Fruit fly (Drosophila melanogaster): ENCODE data around the gene GATAd.

The GATAd gene

dm6 chr2L:10356508-10356907 is 23.0 kb downstream of the GATAd start, which contains the start of the genes CtsL4 and ClpP (continued):
- TF ChIP-seq CG15514 (GFP tag; optimal IDR thresholded peaks at IDR 0.05) (peak; percentile 53), CG7963 (GFP tag; IDR thresholded peaks at IDR 0.05; ENCODE audit: partially characterized antibody) (no peak), zen (tag; optimal IDR thresholded peaks at IDR 0.05) (peak; percentile 46), CG10321 (GFP tag; IDR thresholded peaks at IDR 0.05) (no peak), Antp (GFP tag; optimal IDR thresholded peaks at IDR 0.05) (peak; percentile 48), CG11085 (GFP tag; IDR thresholded peaks at IDR 0.05) (no peak), Scr (GFP tag; IDR thresholded peaks at IDR 0.05; ENCODE audit: partially characterized antibody) (0 out of 2 replicates have a peak, but pooled peaks have one; percentile 23), Ravus (GFP tag; IDR thresholded peaks at IDR 0.05) (no peak), amos (GFP tag; IDR thresholded peaks at IDR 0.05; ENCODE audit: partially characterized antibody) (no peak), Dek (tag; optimal IDR thresholded peaks at IDR 0.05) (peak; percentile 33), CG43689 (GFP tag; IDR thresholded peaks at IDR 0.05) (no peak), CG11247 (GFP tag; IDR thresholded peaks at IDR 0.05) (no peak), CG15696 (tag; optimal IDR thresholded peaks at IDR 0.05) (peak; percentile 25), CG10274 (GFP tag; optimal IDR thresholded peaks at IDR 0.05) (no peak), CG4328 (GFP tag; optimal IDR thresholded peaks at IDR 0.05) (no peak), CG18619 (GFP tag; optimal IDR thresholded peaks at IDR 0.05) (no peak), Elba2 (GFP tag; optimal IDR thresholded peaks at IDR 0.05) (peak; percentile 59), Oli (tag; optimal IDR thresholded peaks at IDR 0.05) (peak; percentile 45), lilli (GFP tag; optimal IDR thresholded peaks at IDR 0.05) (peak; percentile 60), Doc3 (GFP tag; IDR thresholded peaks at IDR 0.05; ENCODE audit: partially characterized antibody) (no peak), Eip74EF (GFP tag; optimal IDR thresholded peaks at IDR 0.05) (no peak), CG3163 (GFP tag; optimal IDR thresholded peaks at IDR 0.05) (no peak), Hr3 (GFP tag; optimal IDR thresholded peaks at IDR 0.05) (peak; percentile 51), CG18599 (GFP tag; optimal IDR thresholded peaks at IDR 0.05) (no peak), esg (GFP tag; conservative IDR thresholded peaks at IDR 0.05) (no peak), CG18262 (tag; optimal IDR thresholded peaks at IDR 0.05) (peak; percentile 57), vvl (GFP tag; IDR thresholded peaks at IDR 0.05) (peak; percentile 74), onecut (GFP tag; IDR thresholded peaks at IDR 0.05) (no peak), CG6689 (GFP tag; IDR thresholded peaks at IDR 0.05) (0 out of 2 replicates have a peak, but pooled peaks have one; percentile 21), CG30431 (GFP tag; optimal IDR thresholded peaks at IDR 0.05) (no peak), CG15601 (tag; optimal IDR thresholded peaks at IDR 0.05) (peak; percentile 39), CG12219 (GFP tag; optimal IDR thresholded peaks at IDR 0.05) (no peak), Ets65A (GFP tag) (no peak), CTCF (GFP tag; optimal IDR thresholded peaks at IDR 0.05) (no peak), cwo (GFP tag; optimal IDR thresholded peaks at IDR 0.05) (no peak), emc (GFP tag; optimal IDR thresholded peaks at IDR 0.05) (no peak), CG3281 (GFP tag; optimal IDR thresholded peaks at IDR 0.05) (peak; percentile 4), fu2 (GFP tag; optimal IDR thresholded peaks at IDR 0.05) (peak; percentile 8), chinmo (GFP tag; IDR thresholded peaks at IDR 0.05; ENCODE audit: partially characterized antibody) (no peak), CG11504 (tag; optimal IDR thresholded peaks at IDR 0.05) (no peak), pita (GFP tag; optimal IDR thresholded peaks at IDR 0.05) (no peak), Rfx (GFP tag; IDR thresholded peaks at IDR 0.05) (no peak; the same call in 1 of the 2 replicates), CG7786 (GFP tag; optimal IDR thresholded peaks at IDR 0.05) (peak; percentile 11), ci (GFP tag; IDR thresholded peaks at IDR 0.05) (peak; percentile 49; the same call in 1 of the 3 replicates), trem (tag; optimal IDR thresholded peaks at IDR 0.05) (peak; percentile 46), maf-S (GFP tag; optimal IDR thresholded peaks at IDR 0.05) (peak; percentile 3), MTF-1 (GFP tag; optimal IDR thresholded peaks at IDR 0.05; ENCODE audit: borderline replicate concordance) (no peak), Dll (GFP tag; IDR thresholded peaks at IDR 0.05; ENCODE audit: partially characterized antibody) (no peak), lmd (GFP tag; IDR thresholded peaks at IDR 0.05) (no peak), CG9797 (GFP tag; optimal IDR thresholded peaks at IDR 0.05) (peak; percentile 1), CG17385 (GFP tag; optimal IDR thresholded peaks at IDR 0.05) (peak; percentile 39)

All from whole organism, embryonic.